Worm (Caenorhabditis elegans): ENCODE data around the gene far-8.
A peak's percentile ranks its signal among the peaks of the same experiment; 100 is the strongest.

The far-8 gene

DNA sequence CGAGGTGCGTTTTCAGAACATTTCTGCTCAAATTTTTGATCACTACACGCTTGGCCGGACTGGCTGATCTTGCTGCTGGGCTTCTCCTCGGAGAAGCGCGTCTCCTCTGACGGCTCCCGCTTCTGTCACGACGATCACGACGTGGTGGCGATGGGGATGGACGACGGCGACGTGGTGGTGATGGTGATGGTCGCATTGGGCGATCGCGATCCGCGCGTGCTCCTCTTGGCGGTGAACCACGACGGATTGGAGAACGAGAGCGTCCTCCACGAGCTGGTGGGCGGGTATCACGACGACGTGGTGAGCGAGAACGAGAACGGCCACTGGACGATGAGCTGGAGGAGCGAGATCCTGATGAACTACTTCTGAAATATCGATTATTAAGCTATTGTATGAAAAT is 10.7 kb downstream of the far-8 start:
- TF ChIP-seq egl-27 (tag; optimal IDR thresholded peaks at IDR 0.05), result no peak
- TF ChIP-seq elt-3 (tag; optimal IDR thresholded peaks at IDR 0.05), result no peak
- no peak for TF ChIP-seq nhr-28 (tag; optimal IDR thresholded peaks at IDR 0.05)
- no peak for TF ChIP-seq nhr-67 (tag; optimal IDR thresholded peaks at IDR 0.05)
- TF ChIP-seq pha-4 (tag; optimal IDR thresholded peaks at IDR 0.05), result no peak
- no peak for TF ChIP-seq nhr-12 (tag; optimal IDR thresholded peaks at IDR 0.05)
- TF ChIP-seq egl-5 (tag; optimal IDR thresholded peaks at IDR 0.05), result no peak
- no peak for TF ChIP-seq nhr-237 (tag; optimal IDR thresholded peaks at IDR 0.05)
- no peak for TF ChIP-seq unc-62 (GFP tag; optimal IDR thresholded peaks at IDR 0.05)
- TF ChIP-seq skn-1 (tag; optimal IDR thresholded peaks at IDR 0.05), result no peak
- TF ChIP-seq fkh-10 (GFP tag; optimal IDR thresholded peaks at IDR 0.05), result no peak
- TF ChIP-seq pqm-1 (tag; optimal IDR thresholded peaks at IDR 0.05), result no peak
- TF ChIP-seq hmg-11 (tag; optimal IDR thresholded peaks at IDR 0.05), result no peak
- TF ChIP-seq nhr-25 (tag; optimal IDR thresholded peaks at IDR 0.05), result no peak

DNA sequence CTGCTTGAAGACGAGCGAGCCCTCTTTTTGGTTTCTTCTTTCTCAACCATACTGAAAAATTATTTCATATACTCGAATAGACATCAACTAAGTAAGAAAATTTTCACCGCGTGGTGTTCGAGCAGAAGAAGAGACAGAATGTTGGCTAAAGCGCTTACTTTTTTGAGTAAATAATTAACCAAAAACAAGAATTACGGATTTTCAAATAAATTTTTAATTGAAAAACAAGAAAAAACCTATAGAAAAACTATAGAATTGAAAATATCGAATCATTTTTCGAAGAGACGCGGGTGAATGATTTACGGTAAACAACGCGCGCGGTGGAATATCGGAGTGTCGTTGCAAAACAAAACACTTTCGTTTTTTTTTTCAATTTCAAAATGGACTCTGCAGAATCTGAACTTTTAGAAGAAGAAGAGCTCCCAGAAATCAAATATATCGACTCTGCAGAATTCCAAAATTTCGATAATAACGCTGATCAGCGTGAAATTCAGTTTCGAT is 11.2 kb downstream of the far-8 start, which contains the start of the genes rnp-5 and tag-51:
Gene rnp-5, minus strand, starts transcription at position 51 of the 501 bp plus-strand sequence.
Gene tag-51, plus strand, starts transcription at position 363 of the 501 bp plus-strand sequence.
- TF ChIP-seq unc-62 (GFP tag; optimal IDR thresholded peaks at IDR 0.05), result no peak
- peak; percentile 21 for TF ChIP-seq lin-15B (tag; optimal IDR thresholded peaks at IDR 0.05)
- TF ChIP-seq R02D3.7 (tag; optimal IDR thresholded peaks at IDR 0.05), result peak; percentile 51
- TF ChIP-seq pha-4 (tag; optimal IDR thresholded peaks at IDR 0.05), result peak; percentile 53
- no peak for TF ChIP-seq fkh-10 (GFP tag; optimal IDR thresholded peaks at IDR 0.05)

ce11 chrIII:856260-856659 is 13.5 kb downstream of the far-8 start, which contains the start of gene K02F3.12:
Gene K02F3.12 (plus strand): TSS chrIII:856560.
- TF ChIP-seq nhr-11 (tag; optimal IDR thresholded peaks at IDR 0.05), result no peak
- no peak for TF ChIP-seq lin-15B (tag; optimal IDR thresholded peaks at IDR 0.05)
- TF ChIP-seq jun-1 (tag; optimal IDR thresholded peaks at IDR 0.05), result no peak
- no peak for TF ChIP-seq sea-2 (GFP tag; optimal IDR thresholded peaks at IDR 0.05)
- no peak for TF ChIP-seq nhr-76 (tag; optimal IDR thresholded peaks at IDR 0.05)
- no peak for TF ChIP-seq fkh-10 (GFP tag; optimal IDR thresholded peaks at IDR 0.05)
- TF ChIP-seq unc-62 (GFP tag; optimal IDR thresholded peaks at IDR 0.05), result no peak
- no peak for TF ChIP-seq fkh-2 (tag; optimal IDR thresholded peaks at IDR 0.05)

- TF ChIP-seq hmg-11 (tag; optimal IDR thresholded peaks at IDR 0.05) (no peak), fkh-10 (GFP tag; optimal IDR thresholded peaks at IDR 0.05) (no peak), nhr-67 (tag; optimal IDR thresholded peaks at IDR 0.05) (no peak), elt-2 (tag; optimal IDR thresholded peaks at IDR 0.05) (no peak), nhr-77 (tag; optimal IDR thresholded peaks at IDR 0.05) (no peak), nfya-1 (tag; optimal IDR thresholded peaks at IDR 0.05; ENCODE audit: insufficient read depth) (no peak), unc-39 (tag; optimal IDR thresholded peaks at IDR 0.05) (no peak), ceh-28 (tag; optimal IDR thresholded peaks at IDR 0.05) (no peak), nhr-12 (tag; optimal IDR thresholded peaks at IDR 0.05) (no peak)
Observed at ce11 chrIII:856908-857307, 14.2 kb downstream of the far-8 start.

DNA sequence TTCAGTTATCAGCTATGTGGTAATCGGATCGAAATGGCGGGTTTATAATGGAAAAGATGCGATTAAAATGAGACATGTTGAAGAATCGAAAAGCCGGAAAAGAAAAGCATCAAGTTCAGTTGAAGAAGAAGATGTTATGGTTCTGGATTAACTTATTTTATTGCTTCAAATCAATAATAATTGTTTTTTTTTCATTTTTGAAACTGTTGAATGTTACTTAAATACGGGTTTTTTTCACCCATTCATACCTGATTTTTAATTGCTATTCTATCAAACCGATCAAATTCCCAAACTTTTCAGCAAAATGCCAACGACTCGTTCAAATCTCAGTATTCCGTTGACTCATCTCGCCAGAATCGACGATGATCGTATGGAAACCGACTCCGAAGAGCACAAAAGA is 17.2 kb downstream of the far-8 start, which contains the start of gene exos-4.2:
Gene exos-4.2, plus strand, starts transcription at position 301 of the 400 bp plus-strand sequence.
- TF ChIP-seq ztf-11 (tag; optimal IDR thresholded peaks at IDR 0.05) (no peak), mdl-1 (tag; optimal IDR thresholded peaks at IDR 0.05) (no peak), fkh-2 (tag; optimal IDR thresholded peaks at IDR 0.05) (no peak), hmg-11 (tag; optimal IDR thresholded peaks at IDR 0.05) (no peak), eor-1 (tag; optimal IDR thresholded peaks at IDR 0.05) (no peak), egl-27 (tag; optimal IDR thresholded peaks at IDR 0.05) (no peak), lin-39 (tag; optimal IDR thresholded peaks at IDR 0.05) (no peak), R02D3.7 (tag; optimal IDR thresholded peaks at IDR 0.05) (no peak), nhr-237 (tag; optimal IDR thresholded peaks at IDR 0.05) (no peak), nhr-11 (tag; optimal IDR thresholded peaks at IDR 0.05) (no peak), ceh-82 (tag; optimal IDR thresholded peaks at IDR 0.05) (no peak), lsy-12 (tag; optimal IDR thresholded peaks at IDR 0.05) (no peak), egl-5 (tag; optimal IDR thresholded peaks at IDR 0.05) (no peak), nhr-23 (tag; optimal IDR thresholded peaks at IDR 0.05) (no peak), nfya-1 (tag; optimal IDR thresholded peaks at IDR 0.05; ENCODE audit: insufficient read depth) (no peak), unc-39 (tag; optimal IDR thresholded peaks at IDR 0.05) (no peak)

Measured in whole organism, L3 larva.